Worm (Caenorhabditis elegans): ENCODE results near the gene grl-22.
A peak's percentile ranks its signal among the peaks of the same experiment; 100 is the strongest.

grl-22 gene

DNA sequence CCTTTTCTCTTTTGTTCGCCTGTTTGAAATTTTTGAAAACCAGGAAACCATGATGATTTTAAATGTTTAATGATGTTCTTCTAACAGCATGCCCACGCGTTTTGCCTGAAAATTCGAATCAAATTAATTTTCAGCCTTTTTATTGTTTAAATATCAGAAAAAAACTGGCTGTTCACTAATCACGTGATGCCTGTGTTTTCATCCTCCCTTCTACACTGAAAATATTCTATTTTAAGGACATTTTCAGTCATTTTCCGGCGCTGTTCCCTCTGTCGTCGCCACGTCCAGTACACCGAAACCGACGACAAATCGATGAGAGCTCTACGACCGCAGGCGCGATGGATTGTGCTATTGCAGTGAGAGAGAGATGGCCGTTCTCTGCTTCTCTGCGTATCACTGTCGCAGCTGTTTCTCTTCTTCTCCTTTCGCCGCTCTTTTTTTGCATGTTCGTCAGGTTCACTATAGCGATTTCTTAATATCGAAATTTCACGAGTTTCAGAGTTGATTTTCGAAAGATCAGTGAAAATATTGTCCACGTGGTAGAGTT, 36.0 kb upstream of the grl-22 start, which contains the start of gene F48E8.8 (continued):
- TF ChIP-seq ztf-11 (tag; optimal IDR thresholded peaks at IDR 0.05) (no peak), skn-1 (tag; optimal IDR thresholded peaks at IDR 0.05) (peak; percentile 55), lsy-2 (tag; optimal IDR thresholded peaks at IDR 0.05) (peak; percentile 73 to 85), grh-1 (GFP tag; IDR thresholded peaks at IDR 0.05) (no peak), elt-2 (tag; optimal IDR thresholded peaks at IDR 0.05) (no peak), lir-3 (tag; optimal IDR thresholded peaks at IDR 0.05; ENCODE audit: poor library complexity) (no peak), unc-86 (tag; optimal IDR thresholded peaks at IDR 0.05) (peak; percentile 15), snpc-4 (tag; optimal IDR thresholded peaks at IDR 0.05) (no peak), sup-37 (GFP tag; optimal IDR thresholded peaks at IDR 0.05) (no peak), ceh-8 (GFP tag; optimal IDR thresholded peaks at IDR 0.05) (no peak), ztf-4 (tag; optimal IDR thresholded peaks at IDR 0.05) (no peak), nhr-28 (tag; optimal IDR thresholded peaks at IDR 0.05) (no peak), lin-39 (tag; optimal IDR thresholded peaks at IDR 0.05) (no peak), mef-2 (tag; optimal IDR thresholded peaks at IDR 0.05) (no peak), C16A3.4 (tag; optimal IDR thresholded peaks at IDR 0.05) (no peak), swsn-7 (tag; optimal IDR thresholded peaks at IDR 0.05) (peak; percentile 56), nhr-85 (tag) (peak; percentile 70), sptf-1 (tag; optimal IDR thresholded peaks at IDR 0.05) (no peak), tlp-1 (tag; optimal IDR thresholded peaks at IDR 0.05) (no peak), fkh-4 (tag; optimal IDR thresholded peaks at IDR 0.05; ENCODE audit: borderline replicate concordance) (no peak), nhr-84 (tag; optimal IDR thresholded peaks at IDR 0.05) (no peak), ama-1 (optimal IDR thresholded peaks at IDR 0.05) (no peak), unc-62 (GFP tag; optimal IDR thresholded peaks at IDR 0.05) (no peak), pqm-1 (tag; optimal IDR thresholded peaks at IDR 0.05) (no peak), mep-1 (tag; optimal IDR thresholded peaks at IDR 0.05) (peak; percentile 30), fkh-10 (GFP tag; optimal IDR thresholded peaks at IDR 0.05) (no peak), nhr-12 (tag; optimal IDR thresholded peaks at IDR 0.05) (no peak), efl-1 (optimal IDR thresholded peaks at IDR 0.05) (peak; percentile 77 to 83), efl-1 (GFP tag; optimal IDR thresholded peaks at IDR 0.05 in 1 of 2) (peak; percentile 65 to 96), egl-27 (tag; optimal IDR thresholded peaks at IDR 0.05) (no peak), F16B12.6 (tag; optimal IDR thresholded peaks at IDR 0.05) (peak; percentile 79), xbp-1 (tag; optimal IDR thresholded peaks at IDR 0.05) (peak; percentile 32), pax-3 (tag; optimal IDR thresholded peaks at IDR 0.05) (no peak), nhr-76 (tag; optimal IDR thresholded peaks at IDR 0.05) (no peak), nhr-20 (tag; optimal IDR thresholded peaks at IDR 0.05) (peak; percentile 50), ceh-90 (tag; optimal IDR thresholded peaks at IDR 0.05) (no peak), blmp-1 (tag; optimal IDR thresholded peaks at IDR 0.05) (no peak), pag-3 (tag; optimal IDR thresholded peaks at IDR 0.05; ENCODE audit: borderline replicate concordance, insufficient read depth) (no peak), unc-130 (tag; optimal IDR thresholded peaks at IDR 0.05) (peak; percentile 35), nhr-47 (tag; optimal IDR thresholded peaks at IDR 0.05) (peak; percentile 69), nhr-90 (tag; optimal IDR thresholded peaks at IDR 0.05; ENCODE audit: poor library complexity) (no peak), dsc-1 (tag; optimal IDR thresholded peaks at IDR 0.05) (peak; percentile 46), vab-15 (tag; optimal IDR thresholded peaks at IDR 0.05) (no peak), ceh-82 (tag; optimal IDR thresholded peaks at IDR 0.05) (peak; percentile 9 to 58 (median 49)), hlh-4 (tag; optimal IDR thresholded peaks at IDR 0.05) (no peak), rnt-1 (tag; optimal IDR thresholded peaks at IDR 0.05) (peak; percentile 83)

Measured in whole organism, L1 larva.